Worm (Caenorhabditis elegans) whole organism, L1 larva: ENCODE data around the gene gap-2.

ENCODE experiments used
- dsc-1 ChIP-seq: sonication (generic microtip); optimal IDR thresholded peaks from 2 replicates; lab custom pipeline; 2016; ENCODE audit warnings: mild to moderate bottlenecking, missing genetic modification characterization, missing compliant biosample characterization
- lin-15B ChIP-seq: fragments of 150-350 bp; sonication (generic microtip); optimal IDR thresholded peaks from 3 replicates; lab custom pipeline; 2014; ENCODE audit warnings: missing biosample characterization, missing genetic modification characterization
- lsy-2 ChIP-seq, 2 experiments: fragments of 150-350 bp; optimal IDR thresholded peaks; 2 replicates each; lab custom pipeline; 2014; ENCODE audit warnings: missing biosample characterization in 2 of 2, missing genetic modification characterization in 2 of 2
- nhr-28 ChIP-seq: fragments of 150-350 bp; optimal IDR thresholded peaks from 2 replicates; lab custom pipeline; 2014; ENCODE audit warnings: missing biosample characterization, missing genetic modification characterization
- nhr-90 ChIP-seq: sonication (generic microtip); optimal IDR thresholded peaks from 2 replicates; lab custom pipeline; 2016; ENCODE audit warnings: mild to moderate bottlenecking, missing genetic modification characterization, missing compliant biosample characterization; ENCODE audit not compliant: poor library complexity
- pax-3 ChIP-seq: fragments of 200-800 bp; sonication (Bioruptor generic); optimal IDR thresholded peaks from 2 replicates; lab custom pipeline; 2018; ENCODE audit warnings: mild to moderate bottlenecking, missing genetic modification characterization, moderate library complexity, missing compliant biosample characterization
- rnt-1 ChIP-seq: sonication (generic microtip); optimal IDR thresholded peaks from 2 replicates; lab custom pipeline; 2016; ENCODE audit warnings: mild to moderate bottlenecking, missing genetic modification characterization, moderate library complexity, missing compliant biosample characterization
- snu-23 ChIP-seq: sonication (generic microtip); optimal IDR thresholded peaks from 2 replicates; lab custom pipeline; 2016; ENCODE audit warnings: missing genetic modification characterization, missing compliant biosample characterization
- unc-62 ChIP-seq: fragments of 150-350 bp; optimal IDR thresholded peaks from 2 replicates; lab custom pipeline; 2014; ENCODE audit warnings: missing biosample characterization, missing genetic modification reagents, missing genetic modification characterization

- TF ChIP-seq pax-3 (tag; lab: Kevin White, UChicago) (no peak), lsy-2 (tag; optimal IDR thresholded peaks at IDR 0.05; lab: Kevin White, UChicago) (no peak), rnt-1 (tag; lab: Kevin White, UChicago) (no peak), lin-15B (tag; lab: Kevin White, UChicago) (no peak), nhr-90 (no peak), nhr-28 (tag; lab: Kevin White, UChicago) (no peak), unc-62 (GFP tag; lab: Kevin White, UChicago) (no peak), snu-23 (GFP tag; lab: Kevin White, UChicago) (no peak), dsc-1 (tag; lab: Kevin White, UChicago) (no peak)
These were observed 28.4 kb upstream of the gap-2 start for ce11 chrX:9443871-9444270.
